Worm (Caenorhabditis elegans) whole organism, midembryonic: ENCODE results near the gene C06B8.3.

Experiments
- cog-1 ChIP-seq: sonication (generic microtip); optimal IDR thresholded peaks from 2 replicates; lab custom pipeline; 2016; ENCODE audit warnings: missing genetic modification characterization, missing compliant biosample characterization
- flt-1 ChIP-seq: fragments of 200-800 bp; sonication (Bioruptor generic); IDR thresholded peaks from 2 replicates; pipeline ENCODE4 v1.3.6; 2022; ENCODE audit warnings: missing genetic modification characterization, missing compliant biosample characterization
- klf-2 ChIP-seq: fragments of 200-800 bp; sonication (Bioruptor generic); conservative IDR thresholded peaks from 2 replicates; pipeline ENCODE4 v1.3.6; 2022; ENCODE audit warnings: missing genetic modification reagents, missing genetic modification characterization, missing compliant biosample characterization
- ztf-29 ChIP-seq: fragments of 200-800 bp; sonication (Bioruptor generic); IDR thresholded peaks from 2 replicates; pipeline ENCODE4 v1.3.6; 2022; ENCODE audit warnings: missing genetic modification reagents, missing genetic modification characterization, missing compliant biosample characterization

DNA sequence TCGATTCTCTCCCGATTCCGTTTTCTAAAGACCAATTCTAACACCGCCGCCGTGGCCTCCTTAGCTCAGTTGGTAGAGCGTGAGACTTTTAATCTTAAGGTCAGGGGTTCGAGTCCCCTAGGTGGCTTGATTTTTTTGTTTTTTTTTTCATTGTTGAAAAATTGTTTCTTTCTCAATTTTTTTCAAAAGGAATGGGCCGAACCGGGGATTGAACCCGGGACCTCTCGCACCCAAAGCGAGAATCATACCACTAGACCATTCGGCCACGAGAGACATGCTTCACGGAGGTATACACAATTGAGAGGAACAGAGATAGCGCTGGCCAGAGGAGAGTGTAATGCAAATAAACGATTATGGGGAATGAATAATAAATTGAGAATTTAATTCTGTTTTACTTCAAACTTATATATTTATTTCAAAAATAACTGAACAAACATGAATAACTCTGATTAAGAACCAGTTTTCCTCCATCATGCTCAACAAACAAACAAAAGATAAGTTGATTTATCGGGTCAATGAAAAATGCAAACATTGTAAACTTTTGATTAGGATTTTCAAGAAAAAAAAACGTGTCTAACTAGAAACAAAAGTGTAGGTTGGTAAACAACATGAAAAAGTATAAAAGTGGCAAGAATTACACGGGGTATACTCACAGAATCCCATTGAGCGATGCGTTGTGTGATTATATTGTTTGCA, 19.3 kb downstream of the C06B8.3 start, which contains the start of gene pqn-71:
- TF ChIP-seq klf-2 (peak; percentile 88; the same call in 1 of the 2 replicates), cog-1 (tag; lab: Kevin White, UChicago) (peak; percentile 91), ztf-29 (peak; percentile 83; the same call in 1 of the 2 replicates), flt-1 (GFP tag; lab: Robert Waterston, UW) (peak; percentile 91)
